Worm (Caenorhabditis elegans) whole organism, L1 larva: ENCODE data around the gene asah-2.

ENCODE experiments used
- aha-1 ChIP-seq: fragments of 150-350 bp; optimal IDR thresholded peaks from 2 replicates; lab custom pipeline; 2014; ENCODE audit warnings: missing biosample characterization, missing genetic modification characterization
- blmp-1 ChIP-seq: fragments of 150-350 bp; optimal IDR thresholded peaks from 2 replicates; lab custom pipeline; 2014; ENCODE audit warnings: missing biosample characterization, missing genetic modification characterization
- ceh-63 ChIP-seq: fragments of 200-800 bp; sonication (Bioruptor generic); optimal IDR thresholded peaks from 2 replicates; lab custom pipeline; 2018; ENCODE audit warnings: mild to moderate bottlenecking, missing genetic modification characterization, missing compliant biosample characterization
- ceh-90 ChIP-seq: sonication (generic microtip); optimal IDR thresholded peaks from 2 replicates; lab custom pipeline; 2016; ENCODE audit warnings: missing genetic modification characterization, missing compliant biosample characterization
- egl-27 ChIP-seq, 2 experiments: fragments of 150-350 bp in 1 of 2; sonication (generic microtip); optimal IDR thresholded peaks; 3 replicates each; lab custom pipeline; 2017 to 2018; ENCODE audit warnings: missing biosample characterization in 2 of 2, missing genetic modification characterization in 2 of 2, missing genetic modification reagents in 2 of 2
- lin-15B ChIP-seq: fragments of 150-350 bp; sonication (generic microtip); optimal IDR thresholded peaks from 3 replicates; lab custom pipeline; 2014; ENCODE audit warnings: missing biosample characterization, missing genetic modification characterization
- nhr-19 ChIP-seq: fragments of 200-800 bp; sonication (Bioruptor generic); conservative IDR thresholded peaks from 2 replicates; pipeline ENCODE4 v1.3.6; 2022; ENCODE audit warnings: missing genetic modification characterization, missing compliant biosample characterization
- nhr-237 ChIP-seq: fragments of 150-350 bp; optimal IDR thresholded peaks from 2 replicates; lab custom pipeline; 2014; ENCODE audit warnings: missing biosample characterization, missing genetic modification characterization
- nhr-76 ChIP-seq: sonication (generic microtip); optimal IDR thresholded peaks from 2 replicates; lab custom pipeline; 2017; ENCODE audit warnings: missing biosample characterization, missing genetic modification characterization
- snpc-4 ChIP-seq: fragments of 150-350 bp; optimal IDR thresholded peaks from 2 replicates; lab custom pipeline; 2014; ENCODE audit warnings: missing biosample characterization, missing genetic modification characterization
- sox-4 ChIP-seq: sonication (generic microtip); optimal IDR thresholded peaks from 2 replicates; lab custom pipeline; 2016; ENCODE audit warnings: missing genetic modification characterization, missing compliant biosample characterization
- swsn-7 ChIP-seq: sonication (generic microtip); optimal IDR thresholded peaks from 2 replicates; lab custom pipeline; 2016; ENCODE audit warnings: missing genetic modification characterization, missing compliant biosample characterization
- unc-86 ChIP-seq: sonication (generic microtip); optimal IDR thresholded peaks from 2 replicates; lab custom pipeline; 2016; ENCODE audit warnings: missing genetic modification characterization, missing compliant biosample characterization

DNA sequence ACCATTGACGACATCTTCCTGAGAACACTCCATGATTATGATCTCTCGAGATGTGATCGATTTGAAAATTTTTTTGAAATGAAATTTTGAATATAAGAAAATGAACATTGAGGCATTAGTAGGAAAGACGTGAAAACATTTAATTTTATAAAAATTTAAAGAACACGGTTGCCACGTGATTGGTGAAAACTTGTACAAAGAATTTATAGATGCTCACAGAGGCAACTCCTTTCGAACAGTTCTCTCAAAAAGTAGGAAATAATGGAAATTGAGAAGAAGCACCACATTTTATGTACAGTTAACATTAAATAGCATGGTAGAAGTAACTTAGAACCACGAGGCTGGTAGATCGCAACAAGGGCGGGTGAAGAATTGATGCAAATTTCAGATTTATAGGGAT is 32.5 kb upstream of the asah-2 start, which contains the start of gene ZK945.6:
- TF ChIP-seq egl-27 (tag; optimal IDR thresholded peaks at IDR 0.05; lab: Kevin White, UChicago) (no peak), ceh-63 (no peak), blmp-1 (no peak), snpc-4 (tag; lab: Kevin White, UChicago) (no peak), nhr-76 (no peak), nhr-237 (tag; lab: Kevin White, UChicago) (no peak), unc-86 (tag; lab: Kevin White, UChicago) (no peak), nhr-19 (GFP tag; lab: Robert Waterston, UW) (no peak), lin-15B (tag; lab: Kevin White, UChicago) (no peak), aha-1 (tag; lab: Kevin White, UChicago) (no peak), swsn-7 (tag; lab: Kevin White, UChicago) (no peak), sox-4 (tag; lab: Kevin White, UChicago) (no peak), ceh-90 (tag; lab: Kevin White, UChicago) (no peak)
